Fruit fly (Drosophila melanogaster) whole organism, pupa: ENCODE measurements around the gene CG1271.
A peak's percentile ranks its signal among the peaks of the same experiment; 100 is the strongest.

Experiments used
- CG10348 ChIP-seq: fragments of 200-800 bp; sonication (Bioruptor generic); IDR thresholded peaks from 2 replicates; pipeline ENCODE4 v1.3.6; 2022; ENCODE audit warnings: missing biosample characterization, missing genetic modification characterization
- CG12605 ChIP-seq: fragments of 200-800 bp; sonication (Bioruptor generic); IDR thresholded peaks from 2 replicates; pipeline ENCODE4 v1.3.6; 2022; ENCODE audit warnings: missing biosample characterization, missing genetic modification characterization
- CG13204 ChIP-seq: fragments of 200-800 bp; sonication (Bioruptor generic); optimal IDR thresholded peaks from 2 replicates; lab custom pipeline; 2018; ENCODE audit warnings: missing biosample characterization, mild to moderate bottlenecking, missing genetic modification characterization, moderate library complexity
- CG14655 ChIP-seq: fragments of 200-800 bp; sonication (Bioruptor generic); optimal IDR thresholded peaks from 3 replicates; lab custom pipeline; 2017; ENCODE audit warnings: mild to moderate bottlenecking, missing biosample characterization, missing genetic modification reagents, missing genetic modification characterization
- CG15710 ChIP-seq: fragments of 200-800 bp; sonication (Bioruptor generic); optimal IDR thresholded peaks from 2 replicates; lab custom pipeline; 2018; ENCODE audit warnings: missing biosample characterization, mild to moderate bottlenecking, missing genetic modification characterization, moderate library complexity
- CG17806 ChIP-seq: fragments of 200-800 bp; sonication (Bioruptor generic); optimal IDR thresholded peaks from 2 replicates; lab custom pipeline; 2018; ENCODE audit warnings: missing biosample characterization, mild to moderate bottlenecking, missing genetic modification characterization, moderate library complexity
- CG32121 ChIP-seq: fragments of 200-800 bp; sonication (Bioruptor generic); IDR thresholded peaks from 2 replicates; pipeline ENCODE4 v1.3.6; 2022; ENCODE audit warnings: missing biosample characterization, missing genetic modification characterization
- CG34367 ChIP-seq: fragments of 200-800 bp; sonication (Bioruptor generic); optimal IDR thresholded peaks from 2 replicates; lab custom pipeline; 2018; ENCODE audit warnings: missing biosample characterization, mild to moderate bottlenecking, missing genetic modification characterization
- CG4496 ChIP-seq: fragments of 200-800 bp; sonication (Bioruptor generic); IDR thresholded peaks from 3 replicates; pipeline ENCODE4 v1.3.6; 2022; ENCODE audit warnings: missing biosample characterization, missing genetic modification characterization
- CG8159 ChIP-seq: fragments of 200-800 bp; sonication (Bioruptor generic); optimal IDR thresholded peaks from 3 replicates; lab custom pipeline; 2018; ENCODE audit warnings: missing biosample characterization, mild to moderate bottlenecking, missing genetic modification characterization, moderate library complexity
- CG8301 ChIP-seq: fragments of 200-800 bp; sonication (Bioruptor generic); optimal IDR thresholded peaks from 2 replicates; lab custom pipeline; 2018; ENCODE audit warnings: missing biosample characterization, mild to moderate bottlenecking, missing genetic modification characterization
- CG9948 ChIP-seq: fragments of 200-800 bp; sonication (Bioruptor generic); optimal IDR thresholded peaks from 2 replicates; lab custom pipeline; 2018; ENCODE audit warnings: missing biosample characterization, mild to moderate bottlenecking, missing genetic modification characterization, moderate library complexity
- D1 ChIP-seq: fragments of 200-800 bp; sonication (Bioruptor generic); optimal IDR thresholded peaks from 2 replicates; lab custom pipeline; 2018; ENCODE audit warnings: missing biosample characterization, mild to moderate bottlenecking, missing genetic modification characterization, moderate library complexity
- EcR ChIP-seq: fragments of 200-800 bp; sonication (Bioruptor generic); optimal IDR thresholded peaks from 3 replicates; lab custom pipeline; 2019; ENCODE audit warnings: missing biosample characterization, missing genetic modification characterization, mild to moderate bottlenecking, moderate library complexity, missing genetic modification reagents
- Ets98B ChIP-seq: fragments of 200-800 bp; sonication (Bioruptor generic); IDR thresholded peaks from 2 replicates; pipeline ENCODE4 v1.3.6; 2022; ENCODE audit warnings: missing biosample characterization, missing genetic modification characterization
- Pif1A ChIP-seq: fragments of 200-800 bp; sonication (Bioruptor generic); optimal IDR thresholded peaks from 3 replicates; lab custom pipeline; 2016; ENCODE audit warnings: missing biosample characterization, missing genetic modification characterization
- Pif1B ChIP-seq: fragments of 200-800 bp; sonication (Bioruptor generic); optimal IDR thresholded peaks from 3 replicates; lab custom pipeline; 2016; ENCODE audit warnings: missing biosample characterization, missing genetic modification characterization
- Snoo ChIP-seq: fragments of 200-800 bp; sonication (Bioruptor generic); optimal IDR thresholded peaks from 3 replicates; lab custom pipeline; 2017; ENCODE audit warnings: missing biosample characterization, mild to moderate bottlenecking, missing genetic modification characterization, inconsistent platforms
- fd96Ca ChIP-seq: fragments of 200-800 bp; sonication (Bioruptor generic); IDR thresholded peaks from 3 replicates; pipeline ENCODE4 v1.3.6; 2022; ENCODE audit warnings: missing biosample characterization, missing genetic modification characterization
- gl ChIP-seq: fragments of 200-800 bp; sonication (Bioruptor generic); optimal IDR thresholded peaks from 2 replicates; lab custom pipeline; 2018; ENCODE audit warnings: missing biosample characterization, mild to moderate bottlenecking, missing genetic modification characterization
- rn ChIP-seq: fragments of 200-800 bp; sonication (Bioruptor generic); IDR thresholded peaks from 2 replicates; pipeline ENCODE4 v1.3.6; 2022; ENCODE audit warnings: missing biosample characterization, missing genetic modification characterization

Gene CG1271

DNA sequence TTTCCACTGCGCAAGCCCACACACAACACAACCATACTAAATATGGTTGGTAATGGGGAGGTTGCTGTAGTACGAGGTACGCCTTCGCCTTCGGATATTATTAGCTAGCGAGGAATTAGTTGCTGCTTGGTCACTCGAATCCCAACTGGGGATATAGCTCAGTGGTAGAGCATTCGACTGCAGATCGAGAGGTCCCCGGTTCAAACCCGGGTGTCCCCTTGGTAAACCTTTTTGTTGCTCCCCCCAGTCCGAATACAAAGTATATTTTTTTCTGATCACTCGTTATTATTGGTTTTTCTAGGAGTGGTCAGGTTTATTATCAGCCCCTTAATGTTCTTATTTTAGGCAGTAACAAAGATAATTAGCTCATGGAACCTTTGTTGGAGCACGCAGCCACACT is 43.3 kb downstream of the CG1271 start:
- TF ChIP-seq Ets98B (peak; percentile 10; the same call in 1 of the 2 replicates), CG4496 (GFP tag; lab: Robert Waterston, UW) (no peak), CG13204 (GFP tag; lab: Kevin White, UChicago) (no peak), CG12605 (GFP tag; lab: Robert Waterston, UW) (peak; percentile 20), CG34367 (tag; lab: Kevin White, UChicago) (no peak), CG15710 (tag; lab: Kevin White, UChicago) (no peak)

DNA sequence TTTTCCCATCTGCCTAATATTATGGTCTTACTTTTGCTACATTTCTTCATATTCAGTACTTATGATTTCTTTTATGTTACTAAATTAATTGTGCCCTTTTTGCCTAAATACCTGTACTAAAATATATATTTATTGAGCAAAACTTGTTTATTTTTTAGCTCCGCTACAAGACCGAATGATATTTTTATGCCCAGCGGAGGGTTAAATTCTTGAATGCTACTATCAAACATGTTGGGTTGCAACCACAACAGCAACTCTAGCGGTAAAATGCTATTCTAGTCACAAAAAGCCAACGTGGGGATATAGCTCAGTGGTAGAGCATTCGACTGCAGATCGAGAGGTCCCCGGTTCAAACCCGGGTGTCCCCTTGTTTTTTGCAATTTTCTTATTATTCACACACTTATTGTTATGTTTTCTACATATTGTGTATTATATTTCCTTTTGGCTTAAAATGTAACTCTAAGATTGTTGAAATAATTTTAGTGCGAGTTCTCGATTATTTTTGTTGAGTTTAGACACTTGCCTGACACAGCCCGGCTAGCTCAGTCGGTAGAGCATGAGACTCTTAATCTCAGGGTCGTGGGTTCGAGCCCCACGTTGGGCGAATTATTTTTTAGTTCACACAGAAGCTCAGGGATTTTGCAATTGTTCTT is 43.9 kb downstream of the CG1271 start:
- TF ChIP-seq rn (no peak), CG9948 (no peak), CG14655 (no peak), D1 (tag; lab: Kevin White, UChicago) (no peak), CG4496 (GFP tag; lab: Robert Waterston, UW) (0 out of 3 replicates have a peak, but pooled peaks have one; percentile 49), CG12605 (GFP tag; lab: Robert Waterston, UW) (0 out of 2 replicates have a peak, but pooled peaks have one; percentile 9), CG15710 (tag; lab: Kevin White, UChicago) (peak; percentile 43), CG8301 (tag; lab: Kevin White, UChicago) (peak; percentile 55), CG8159 (tag; lab: Kevin White, UChicago) (peak; percentile 49), Ets98B (no peak), Pif1B (GFP tag; lab: Kevin White, UChicago) (peak; percentile 20), CG32121 (peak; percentile 26; the same call in 1 of the 2 replicates)

DNA sequence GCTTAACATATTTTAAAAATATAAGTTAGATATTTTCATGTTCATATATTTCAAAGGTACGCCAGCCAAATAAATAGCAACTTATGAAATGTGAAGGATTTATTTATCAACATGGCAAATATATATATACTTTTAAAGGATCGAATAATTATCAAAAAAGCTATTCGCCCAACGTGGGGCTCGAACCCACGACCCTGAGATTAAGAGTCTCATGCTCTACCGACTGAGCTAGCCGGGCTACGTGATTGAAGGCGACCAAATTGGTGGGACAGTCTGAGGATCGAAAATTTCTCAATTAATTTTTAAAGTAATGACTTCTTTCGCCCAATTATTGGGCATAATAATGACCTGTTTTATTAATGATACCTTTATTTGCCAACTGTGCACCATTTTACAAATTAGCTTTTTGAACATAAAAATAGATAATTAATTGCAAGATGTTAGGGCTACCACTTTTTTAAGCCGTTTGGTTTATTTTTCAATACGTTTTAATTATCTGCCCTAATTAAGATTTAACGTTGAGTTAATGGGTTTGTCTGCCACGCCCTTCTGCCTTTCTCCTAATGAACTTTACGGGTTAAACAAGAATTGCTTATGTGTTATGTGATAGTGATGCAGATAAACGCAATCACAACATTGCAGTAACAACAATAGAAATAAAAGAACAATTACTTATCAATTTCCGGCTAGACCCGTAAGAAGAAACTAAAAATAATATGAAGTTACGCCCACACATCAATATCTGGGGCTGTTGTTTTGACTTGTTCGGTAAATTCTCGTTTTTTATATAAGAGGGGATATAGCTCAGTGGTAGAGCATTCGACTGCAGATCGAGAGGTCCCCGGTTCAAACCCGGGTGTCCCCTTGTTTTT is 44.6 kb downstream of the CG1271 start:
- TF ChIP-seq Snoo (no peak), CG17806 (tag; lab: Kevin White, UChicago) (no peak), fd96Ca (GFP tag; lab: Robert Waterston, UW) (no peak), CG15710 (tag; lab: Kevin White, UChicago) (no peak), D1 (tag; lab: Kevin White, UChicago) (no peak), rn (no peak), CG34367 (tag; lab: Kevin White, UChicago) (no peak), CG8159 (tag; lab: Kevin White, UChicago) (no peak), EcR (GFP tag; lab: Kevin White, UChicago) (no peak), CG10348 (GFP tag; lab: Robert Waterston, UW) (no peak), CG9948 (no peak), Ets98B (no peak), CG14655 (no peak), Pif1B (GFP tag; lab: Kevin White, UChicago) (no peak), CG4496 (GFP tag; lab: Robert Waterston, UW) (no peak), CG8301 (tag; lab: Kevin White, UChicago) (no peak), CG13204 (GFP tag; lab: Kevin White, UChicago) (no peak), Pif1A (GFP tag; lab: Kevin White, UChicago) (no peak), gl (no peak), CG32121 (no peak)
- TF ChIP-seq, all 21 proteins: peak for 0

DNA sequence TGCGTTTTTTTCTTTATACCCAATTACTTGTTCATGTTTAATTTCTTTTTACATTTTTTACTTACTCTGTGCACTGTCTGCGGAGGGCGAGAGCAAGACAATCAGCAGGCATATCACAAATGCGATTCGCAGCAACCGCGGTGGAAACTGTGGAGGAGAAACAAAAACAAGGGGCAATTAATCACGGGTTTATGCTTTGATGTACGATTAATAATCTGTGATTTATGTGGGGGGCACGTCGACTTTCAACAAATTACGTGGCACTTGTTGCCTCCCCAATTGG is 45.2 kb downstream of the CG1271 start:
- TF ChIP-seq CG32121 (0 out of 2 replicates have a peak, but pooled peaks have one; percentile 20), EcR (GFP tag; lab: Kevin White, UChicago) (no peak), D1 (tag; lab: Kevin White, UChicago) (no peak), Pif1A (GFP tag; lab: Kevin White, UChicago) (no peak), Pif1B (GFP tag; lab: Kevin White, UChicago) (no peak), CG14655 (no peak)

DNA sequence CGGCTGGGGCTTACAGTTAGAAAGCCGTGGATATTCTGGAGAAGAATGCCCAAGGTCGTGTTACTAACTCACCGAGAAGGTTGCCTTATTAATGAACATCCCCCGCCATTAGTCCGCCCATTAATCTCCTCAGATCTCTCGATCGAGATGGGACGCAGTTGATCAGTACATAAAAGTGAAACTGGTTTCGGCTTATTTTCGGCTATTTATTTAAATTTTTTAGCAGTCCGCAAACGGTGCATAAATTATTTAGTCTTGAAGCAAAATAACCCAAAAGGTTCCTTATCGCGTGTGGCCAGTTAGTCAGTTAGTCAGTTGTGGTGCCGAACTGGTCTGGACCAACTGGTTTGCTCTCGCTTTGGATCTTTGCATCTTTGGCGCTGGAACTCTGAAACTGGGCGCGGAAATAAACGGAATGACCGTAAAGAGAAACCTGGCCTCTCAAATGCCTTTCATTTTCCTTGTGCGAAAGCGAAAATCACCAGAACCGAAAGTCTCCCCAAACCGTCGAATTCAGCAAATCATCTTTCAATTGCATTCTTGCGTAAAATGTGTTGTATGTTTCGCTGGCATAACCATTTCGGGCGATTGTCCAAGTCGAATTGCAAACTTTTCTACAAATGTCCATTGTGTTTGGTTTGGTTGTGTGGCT is 46.6 kb downstream of the CG1271 start:
- TF ChIP-seq EcR (GFP tag; lab: Kevin White, UChicago) (no peak), CG34367 (tag; lab: Kevin White, UChicago) (no peak), CG8159 (tag; lab: Kevin White, UChicago) (no peak), CG14655 (peak; percentile 9), CG13204 (GFP tag; lab: Kevin White, UChicago) (no peak), Ets98B (no peak), CG8301 (tag; lab: Kevin White, UChicago) (peak; percentile 38), Pif1A (GFP tag; lab: Kevin White, UChicago) (no peak), CG32121 (no peak), CG9948 (no peak), CG15710 (tag; lab: Kevin White, UChicago) (no peak), gl (no peak), rn (no peak), Snoo (peak; percentile 40), fd96Ca (GFP tag; lab: Robert Waterston, UW) (no peak), Pif1B (GFP tag; lab: Kevin White, UChicago) (no peak), CG10348 (GFP tag; lab: Robert Waterston, UW) (no peak), D1 (tag; lab: Kevin White, UChicago) (no peak), CG17806 (tag; lab: Kevin White, UChicago) (no peak), CG12605 (GFP tag; lab: Robert Waterston, UW) (no peak), CG4496 (GFP tag; lab: Robert Waterston, UW) (no peak)
